Fruit fly (Drosophila melanogaster): ENCODE data around the gene CG31267.
A peak's percentile ranks its signal among the peaks of the same experiment; 100 is the strongest.

CG31267 gene

dm6 chr3R:17115668-17116067 lies 18.3 kb upstream of the CG31267 start:
- no peak for TF ChIP-seq CG6854 (GFP tag; optimal IDR thresholded peaks at IDR 0.05)
- TF ChIP-seq fkh (GFP tag; optimal IDR thresholded peaks at IDR 0.05) = peak; percentile 95
- TF ChIP-seq vri (GFP tag; optimal IDR thresholded peaks at IDR 0.05) = peak; percentile 31

DNA sequence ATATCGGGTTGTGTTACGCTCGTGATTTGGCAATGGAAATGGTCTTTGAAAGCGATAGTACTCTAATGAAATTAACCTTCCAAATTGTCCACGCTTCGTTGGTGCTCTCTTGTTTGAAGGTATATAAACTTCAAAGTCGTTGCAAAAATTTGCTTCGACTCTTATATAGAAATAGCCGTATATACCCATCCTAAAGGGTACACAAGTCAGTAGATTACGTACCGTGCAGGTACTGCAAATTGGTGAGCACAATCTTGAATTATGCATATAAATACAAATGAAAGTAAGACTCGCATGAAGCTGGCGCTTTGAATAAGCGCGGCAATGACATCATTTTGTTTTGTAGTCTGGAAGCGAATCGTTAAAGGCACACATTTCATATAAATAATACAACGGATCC lies 17.8 kb upstream of the CG31267 start:
- TF ChIP-seq Eip78C (GFP tag) (peak; percentile 55), esn (GFP tag; optimal IDR thresholded peaks at IDR 0.05) (peak; percentile 14), vri (GFP tag; optimal IDR thresholded peaks at IDR 0.05) (peak; percentile 40), Gug (GFP tag; IDR thresholded peaks at IDR 0.05) (no peak), CG6276 (GFP tag; optimal IDR thresholded peaks at IDR 0.05) (no peak), CG10669 (GFP tag; optimal IDR thresholded peaks at IDR 0.05) (no peak), OdsH (GFP tag; optimal IDR thresholded peaks at IDR 0.05) (no peak), Met (GFP tag; optimal IDR thresholded peaks at IDR 0.05) (peak; percentile 35), CG16779 (tag; optimal IDR thresholded peaks at IDR 0.05) (no peak)

- TF ChIP-seq CG6808 (GFP tag; optimal IDR thresholded peaks at IDR 0.05) (peak; percentile 65), Sox102F (GFP tag; optimal IDR thresholded peaks at IDR 0.05) (peak; percentile 77), net (GFP tag; optimal IDR thresholded peaks at IDR 0.05) (peak; percentile 54), CG6792 (GFP tag; optimal IDR thresholded peaks at IDR 0.05) (peak; percentile 48), CG11902 (GFP tag; optimal IDR thresholded peaks at IDR 0.05) (peak; percentile 43), CG8119 (GFP tag; IDR thresholded peaks at IDR 0.05) (no peak), CG11294 (GFP tag; IDR thresholded peaks at IDR 0.05) (no peak), Hr39 (GFP tag; optimal IDR thresholded peaks at IDR 0.05) (peak; percentile 69), OdsH (GFP tag; optimal IDR thresholded peaks at IDR 0.05) (peak; percentile 58), CG3032 (tag; optimal IDR thresholded peaks at IDR 0.05) (peak; percentile 74), fd59A (GFP tag; optimal IDR thresholded peaks at IDR 0.05) (peak; percentile 69), CG11762 (GFP tag; optimal IDR thresholded peaks at IDR 0.05; ENCODE audit: insufficient read depth) (no peak), CG9139 (GFP tag; optimal IDR thresholded peaks at IDR 0.05) (peak; percentile 39), Eip75B (GFP tag; optimal IDR thresholded peaks at IDR 0.05) (peak; percentile 57), CG6163 (GFP tag; IDR thresholded peaks at IDR 0.05) (0 out of 3 replicates have a peak, but pooled peaks have one; percentile 33), CG7368 (GFP tag; optimal IDR thresholded peaks at IDR 0.05) (no peak), CG34406 (GFP tag; optimal IDR thresholded peaks at IDR 0.05) (peak; percentile 54), ss (GFP tag; optimal IDR thresholded peaks at IDR 0.05) (peak; percentile 32 to 38), topi (GFP tag; optimal IDR thresholded peaks at IDR 0.05) (peak; percentile 79), Sox14 (GFP tag; optimal IDR thresholded peaks at IDR 0.05) (peak; percentile 75), CG15336 (GFP tag; IDR thresholded peaks at IDR 0.05) (no peak), CG4318 (GFP tag; optimal IDR thresholded peaks at IDR 0.05) (peak; percentile 44), lz (GFP tag; optimal IDR thresholded peaks at IDR 0.05) (peak; percentile 68), Eip78C (GFP tag) (peak; percentile 92), achi (GFP tag; optimal IDR thresholded peaks at IDR 0.05) (peak; percentile 58), Gug (GFP tag; IDR thresholded peaks at IDR 0.05) (no peak), fkh (GFP tag; optimal IDR thresholded peaks at IDR 0.05) (peak; percentile 50), acj6 (GFP tag; optimal IDR thresholded peaks at IDR 0.05) (peak; percentile 64), CG3919 (GFP tag; optimal IDR thresholded peaks at IDR 0.05) (peak; percentile 55), Blimp-1 (GFP tag; optimal IDR thresholded peaks at IDR 0.05) (peak; percentile 15), Ets21C (GFP tag; optimal IDR thresholded peaks at IDR 0.05) (peak; percentile 38), fd85E (GFP tag; optimal IDR thresholded peaks at IDR 0.05) (no peak), CG31627 (GFP tag; optimal IDR thresholded peaks at IDR 0.05) (peak; percentile 75), Hr38 (GFP tag; optimal IDR thresholded peaks at IDR 0.05) (no peak), svp (GFP tag) (peak; percentile 91), Eip93F (GFP tag; optimal IDR thresholded peaks at IDR 0.05) (no peak), vri (GFP tag; optimal IDR thresholded peaks at IDR 0.05) (peak; percentile 62), eg (GFP tag; IDR thresholded peaks at IDR 0.05) (no peak), CG16779 (tag; optimal IDR thresholded peaks at IDR 0.05) (no peak), pdm3 (GFP tag; optimal IDR thresholded peaks at IDR 0.05) (peak; percentile 71), CG10669 (GFP tag; optimal IDR thresholded peaks at IDR 0.05) (peak; percentile 52), dac (GFP tag; optimal IDR thresholded peaks at IDR 0.05) (no peak), CG6276 (GFP tag; optimal IDR thresholded peaks at IDR 0.05) (peak; percentile 37)
Measured at dm6 chr3R:17117607-17118327, 16.2 kb upstream of the CG31267 start.

Measured in whole organism, prepupa.